Worm (Caenorhabditis elegans) whole organism, young adult: ENCODE data around the gene zip-6.
"Not testable (repeated sequence)": the region's sequence is repeated elsewhere in the genome, so short reads cannot be mapped to it uniquely, and the experiment has no call there.

Experiments used
- D2030.7 ChIP-seq: fragments of 200-800 bp; sonication (Bioruptor generic); IDR thresholded peaks from 2 replicates; pipeline ENCODE4 v1.3.6; 2022; ENCODE audit warnings: missing genetic modification reagents, missing genetic modification characterization, missing compliant biosample characterization
- F57A8.1 ChIP-seq: fragments of 200-800 bp; sonication (Bioruptor generic); optimal IDR thresholded peaks from 2 replicates; lab custom pipeline; 2018; ENCODE audit warnings: mild to moderate bottlenecking, missing genetic modification characterization, moderate library complexity, missing compliant biosample characterization
- T26A5.8 ChIP-seq: sonication (generic microtip); optimal IDR thresholded peaks from 2 replicates; lab custom pipeline; 2016; ENCODE audit warnings: missing genetic modification characterization, missing compliant biosample characterization
- ama-1 ChIP-seq, 3 experiments: fragments of 150-350 bp in 1 of 3; sonication (generic microtip) in 2 of 3; optimal IDR thresholded peaks; 2 replicates each; lab custom pipeline; 2014 to 2018; ENCODE audit warnings: missing biosample characterization in 2 of 3, missing genetic modification characterization in 2 of 3, missing genetic modification reagents in 2 of 3
- aptf-2 ChIP-seq: fragments of 200-800 bp; sonication (Bioruptor generic); conservative IDR thresholded peaks from 2 replicates; pipeline ENCODE4 v1.3.6; 2022; ENCODE audit warnings: missing genetic modification reagents, missing genetic modification characterization, missing compliant biosample characterization
- dpl-1 ChIP-seq: fragments of 150-350 bp; optimal IDR thresholded peaks from 2 replicates; lab custom pipeline; 2014; ENCODE audit warnings: missing biosample characterization, missing genetic modification reagents, missing genetic modification characterization
- egl-18 ChIP-seq: fragments of 200-800 bp; sonication (Bioruptor generic); IDR thresholded peaks from 2 replicates; pipeline ENCODE4 v1.3.6; 2022; ENCODE audit warnings: missing genetic modification reagents, missing genetic modification characterization, missing compliant biosample characterization
- nhr-27 ChIP-seq: fragments of 200-800 bp; sonication (Bioruptor generic); optimal IDR thresholded peaks from 2 replicates; lab custom pipeline; 2018; ENCODE audit warnings: mild to moderate bottlenecking, missing genetic modification characterization, moderate library complexity, missing compliant biosample characterization
- unc-62 ChIP-seq: fragments of 150-350 bp; optimal IDR thresholded peaks from 2 replicates; lab custom pipeline; 2014; ENCODE audit warnings: missing biosample characterization, missing genetic modification reagents, missing genetic modification characterization

ce11 chrIV:11200682-11201081 is 17.3 kb downstream of the zip-6 start:
- not testable (repeated sequence) for TF ChIP-seq F57A8.1 (GFP tag; lab: Kevin White, UChicago); ama-1 (optimal IDR thresholded peaks at IDR 0.05; lab: Kevin White, UChicago); ama-1 (GFP tag; optimal IDR thresholded peaks at IDR 0.05; lab: Kevin White, UChicago); egl-18 (GFP tag; lab: Robert Waterston, UW); unc-62; T26A5.8 (tag; lab: Kevin White, UChicago); nhr-27; dpl-1 (GFP tag; lab: Kevin White, UChicago)
- TF ChIP-seq aptf-2 (GFP tag; lab: Robert Waterston, UW) (peak; percentile 74), D2030.7 (GFP tag; lab: Robert Waterston, UW) (peak; percentile 49)
